Worm (Caenorhabditis elegans) whole organism, L1 larva: ENCODE measurements around the gene K09H11.15.

Source experiments
- F16B12.6 ChIP-seq: fragments of 150-350 bp; optimal IDR thresholded peaks from 2 replicates; lab custom pipeline; 2014; ENCODE audit warnings: missing biosample characterization, missing genetic modification characterization
- efl-3 ChIP-seq: fragments of 200-800 bp; sonication (Bioruptor generic); optimal IDR thresholded peaks from 2 replicates; lab custom pipeline; 2018; ENCODE audit warnings: mild to moderate bottlenecking, missing genetic modification characterization, missing compliant biosample characterization
- elt-3 ChIP-seq, 6 experiments: fragments of 150-350 bp in 1 of 6; sonication (generic microtip); optimal IDR thresholded peaks; 2 replicates each; lab custom pipeline; 2017 to 2018; ENCODE audit warnings: missing biosample characterization in 6 of 6, missing genetic modification characterization in 6 of 6, inconsistent platforms in 1 of 6
- grh-1 ChIP-seq: fragments of 200-800 bp; sonication (Bioruptor generic); IDR thresholded peaks from 2 replicates; pipeline ENCODE4 v1.3.6; 2022; ENCODE audit warnings: missing genetic modification reagents, missing genetic modification characterization, missing compliant biosample characterization
- ztf-11 ChIP-seq, 2 experiments: sonication (generic microtip); optimal IDR thresholded peaks; 2 replicates each; lab custom pipeline; 2016 to 2017; ENCODE audit warnings: missing genetic modification characterization in 2 of 2, missing biosample characterization in 1 of 2, missing compliant biosample characterization in 1 of 2

ce11 chrV:5747519-5747918 is 16.8 kb upstream of the K09H11.15 start, which contains the start of gene acds-10:
- TF ChIP-seq ztf-11 (tag; optimal IDR thresholded peaks at IDR 0.05; lab: Kevin White, UChicago) (no peak), elt-3 (tag; optimal IDR thresholded peaks at IDR 0.05; lab: Kevin White, UChicago) (no peak), efl-3 (GFP tag; lab: Kevin White, UChicago) (no peak), F16B12.6 (tag; lab: Kevin White, UChicago) (no peak), grh-1 (GFP tag; lab: Robert Waterston, UW) (no peak)
